Fruit fly (Drosophila melanogaster): ENCODE data around the gene CPT2.

The CPT2 gene

dm6 chr3L:3013496-3013895, 32.7 kb downstream of the CPT2 start:
- no peak for TF ChIP-seq Clk (GFP tag; optimal IDR thresholded peaks at IDR 0.05)
- TF ChIP-seq ovo (GFP tag; optimal IDR thresholded peaks at IDR 0.05): no peak
- TF ChIP-seq cnc (optimal IDR thresholded peaks at IDR 0.05): no peak
- no peak for TF ChIP-seq CG7101 (tag; optimal IDR thresholded peaks at IDR 0.05)
- TF ChIP-seq toe (GFP tag; optimal IDR thresholded peaks at IDR 0.05): no peak
- TF ChIP-seq bab1 (GFP tag; optimal IDR thresholded peaks at IDR 0.05): no peak
- TF ChIP-seq pad (GFP tag; optimal IDR thresholded peaks at IDR 0.05): no peak
- no peak for TF ChIP-seq Crg-1 (GFP tag; optimal IDR thresholded peaks at IDR 0.05)
- TF ChIP-seq Mnt (GFP tag; optimal IDR thresholded peaks at IDR 0.05): no peak
- TF ChIP-seq CG33017 (tag; optimal IDR thresholded peaks at IDR 0.05): no peak

dm6 chr3L:3015969-3016368, 35.1 kb downstream of the CPT2 start, which contains the start of gene CG32488:
CG32488 (minus strand) TSS chr3L:3016069.
- TF ChIP-seq ovo (GFP tag; optimal IDR thresholded peaks at IDR 0.05): no peak
- no peak for TF ChIP-seq cnc (optimal IDR thresholded peaks at IDR 0.05)
- no peak for TF ChIP-seq pad (GFP tag; optimal IDR thresholded peaks at IDR 0.05)
- no peak for TF ChIP-seq bab1 (GFP tag; optimal IDR thresholded peaks at IDR 0.05)
- TF ChIP-seq CG7045 (GFP tag; optimal IDR thresholded peaks at IDR 0.05): no peak
- TF ChIP-seq Mnt (GFP tag; optimal IDR thresholded peaks at IDR 0.05): no peak
- TF ChIP-seq CG11617 (GFP tag; optimal IDR thresholded peaks at IDR 0.05): no peak
- no peak for TF ChIP-seq kay (GFP tag; ENCODE audit: borderline replicate concordance)
- no peak for TF ChIP-seq tj (GFP tag; optimal IDR thresholded peaks at IDR 0.05)
- TF ChIP-seq cic (GFP tag; optimal IDR thresholded peaks at IDR 0.05): no peak
- no peak for TF ChIP-seq Clk (GFP tag; optimal IDR thresholded peaks at IDR 0.05)
- no peak for TF ChIP-seq CG5204 (GFP tag; optimal IDR thresholded peaks at IDR 0.05)
- no peak for TF ChIP-seq CG7101 (tag; optimal IDR thresholded peaks at IDR 0.05)
- no peak for TF ChIP-seq CG1620 (GFP tag; optimal IDR thresholded peaks at IDR 0.05)
- TF ChIP-seq toe (GFP tag; optimal IDR thresholded peaks at IDR 0.05): no peak
- no peak for TF ChIP-seq CG14711 (tag; optimal IDR thresholded peaks at IDR 0.05)
- no peak for TF ChIP-seq Hr96 (GFP tag; optimal IDR thresholded peaks at IDR 0.05)
- TF ChIP-seq CG33017 (tag; optimal IDR thresholded peaks at IDR 0.05): no peak
- TF ChIP-seq CG12768 (GFP tag; optimal IDR thresholded peaks at IDR 0.05): no peak
- no peak for TF ChIP-seq Crg-1 (GFP tag; optimal IDR thresholded peaks at IDR 0.05)

- TF ChIP-seq Crg-1 (GFP tag; optimal IDR thresholded peaks at IDR 0.05): no peak
These were observed 36.3 kb downstream of the CPT2 start, which contains the start of gene CG32487 for dm6 chr3L:3017156-3017555. CG32487 (minus strand) TSS chr3L:3017256.

- TF ChIP-seq CG14711 (tag; optimal IDR thresholded peaks at IDR 0.05) (no peak), Mnt (GFP tag; optimal IDR thresholded peaks at IDR 0.05) (no peak), tj (GFP tag; optimal IDR thresholded peaks at IDR 0.05) (no peak), CG12768 (GFP tag; optimal IDR thresholded peaks at IDR 0.05) (no peak), bab1 (GFP tag; optimal IDR thresholded peaks at IDR 0.05) (no peak), pad (GFP tag; optimal IDR thresholded peaks at IDR 0.05) (no peak)
These were observed 45.6 kb downstream of the CPT2 start, which contains the start of gene aly for dm6 chr3L:3026421-3026820. aly (minus strand) TSS chr3L:3026521.
